Worm (Caenorhabditis elegans): ENCODE data around the gene frpr-13.

DNA sequence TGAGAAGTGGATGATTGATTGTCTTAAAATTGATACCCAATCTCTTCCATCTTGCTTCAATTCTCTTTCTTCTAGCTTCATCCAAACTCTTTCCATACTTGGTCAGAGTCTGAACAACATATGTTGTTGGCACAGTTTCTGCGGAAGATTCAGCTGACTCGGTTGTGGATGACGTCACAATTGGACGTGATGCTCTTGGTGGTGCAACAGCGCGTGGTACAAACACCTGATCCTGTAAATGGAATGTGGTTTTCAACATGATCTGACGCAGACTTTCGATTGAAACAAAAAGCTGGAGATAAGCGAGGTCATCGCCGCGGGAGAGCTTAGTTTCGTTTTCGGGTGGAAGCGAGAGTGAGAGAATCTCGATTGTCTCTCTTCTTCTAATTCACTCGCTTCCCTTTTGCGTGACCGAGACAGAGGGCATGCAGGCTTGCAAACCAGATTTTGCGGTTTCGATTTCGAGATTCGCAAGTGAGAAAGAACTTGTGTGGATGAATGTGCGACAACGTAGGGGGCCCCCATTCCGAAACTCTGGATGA, 43.7 kb downstream of the frpr-13 start:
- TF ChIP-seq unc-62 (GFP tag; optimal IDR thresholded peaks at IDR 0.05) (no peak), ama-1 (optimal IDR thresholded peaks at IDR 0.05) (no peak), ama-1 (GFP tag; optimal IDR thresholded peaks at IDR 0.05) (no peak)

Data from whole organism, young adult.